Fruit fly (Drosophila melanogaster) whole organism, embryonic: Measurements from ENCODE around the gene CG7963.

Source experiments
- Abd-B ChIP-seq: fragments of 200-800 bp; sonication (Bioruptor generic); optimal IDR thresholded peaks from 2 replicates; lab custom pipeline; 2018; ENCODE audit warnings: missing biosample characterization, mild to moderate bottlenecking, missing genetic modification characterization, moderate library complexity
- Adf1 ChIP-seq: fragments of 200-800 bp; sonication (Bioruptor generic); IDR thresholded peaks from 2 replicates; pipeline ENCODE4 v1.3.6; 2022; ENCODE audit warnings: missing biosample characterization, missing genetic modification characterization
- Aef1 ChIP-seq: fragments of 200-800 bp; sonication (Bioruptor generic); IDR thresholded peaks from 3 replicates; pipeline ENCODE4 v1.3.6; 2022; ENCODE audit warnings: missing biosample characterization, missing genetic modification characterization
- BEAF-32 ChIP-seq: fragments of 200-800 bp; sonication (Bioruptor generic); optimal IDR thresholded peaks from 3 replicates; lab custom pipeline; 2017; ENCODE audit warnings: missing biosample characterization, missing genetic modification characterization, mild to moderate bottlenecking, moderate library complexity, missing genetic modification reagents
- Blimp-1 ChIP-seq: fragments of 200-800 bp; sonication (Bioruptor generic); optimal IDR thresholded peaks from 3 replicates; lab custom pipeline; 2018; ENCODE audit warnings: missing biosample characterization, missing genetic modification characterization, mild to moderate bottlenecking, moderate library complexity, missing genetic modification reagents
- CG10267 ChIP-seq: fragments of 200-800 bp; sonication (Bioruptor generic); optimal IDR thresholded peaks from 2 replicates; lab custom pipeline; 2018; ENCODE audit warnings: missing biosample characterization, mild to moderate bottlenecking, missing genetic modification characterization, moderate library complexity
- CG11247 ChIP-seq: fragments of 200-800 bp; sonication (Bioruptor generic); IDR thresholded peaks from 2 replicates; pipeline ENCODE4 v1.3.6; 2022; ENCODE audit warnings: missing biosample characterization, missing genetic modification characterization
- CG13296 ChIP-seq: fragments of 200-800 bp; sonication (Bioruptor generic); optimal IDR thresholded peaks from 3 replicates; lab custom pipeline; 2018; ENCODE audit warnings: missing biosample characterization, mild to moderate bottlenecking, missing genetic modification characterization
- CG1603 ChIP-seq: fragments of 200-800 bp; sonication (Bioruptor generic); optimal IDR thresholded peaks from 2 replicates; lab custom pipeline; 2019; ENCODE audit warnings: missing biosample characterization, mild to moderate bottlenecking, missing genetic modification characterization, moderate library complexity
- CG17328 ChIP-seq: fragments of 200-800 bp; sonication (Bioruptor generic); IDR thresholded peaks from 2 replicates; pipeline ENCODE4 v1.3.6; 2022; ENCODE audit warnings: missing biosample characterization, missing genetic modification characterization
- CG17385 ChIP-seq: fragments of 200-800 bp; sonication (Bioruptor generic); optimal IDR thresholded peaks from 3 replicates; lab custom pipeline; 2018; ENCODE audit warnings: missing biosample characterization, mild to moderate bottlenecking, missing genetic modification characterization
- CG17612 ChIP-seq: fragments of 200-800 bp; sonication (Bioruptor generic); IDR thresholded peaks from 2 replicates; pipeline ENCODE4 v1.3.6; 2022; ENCODE audit warnings: missing biosample characterization, missing genetic modification characterization
- CG17802 ChIP-seq: fragments of 200-800 bp; sonication (Bioruptor generic); optimal IDR thresholded peaks from 2 replicates; lab custom pipeline; 2018; ENCODE audit warnings: missing biosample characterization, mild to moderate bottlenecking, missing genetic modification characterization, moderate library complexity
- CG18476 ChIP-seq: fragments of 200-800 bp; sonication (Bioruptor generic); optimal IDR thresholded peaks from 2 replicates; lab custom pipeline; 2016; ENCODE audit warnings: missing biosample characterization, mild to moderate bottlenecking, missing genetic modification characterization
- CG30431 ChIP-seq: fragments of 200-800 bp; sonication (Bioruptor generic); optimal IDR thresholded peaks from 2 replicates; lab custom pipeline; 2017; ENCODE audit warnings: missing biosample characterization, missing genetic modification characterization
- CG31441 ChIP-seq: fragments of 200-800 bp; sonication (Bioruptor generic); IDR thresholded peaks from 2 replicates; pipeline ENCODE4 v1.3.6; 2022; ENCODE audit warnings: missing biosample characterization, missing genetic modification characterization
- CG43689 ChIP-seq: fragments of 200-800 bp; sonication (Bioruptor generic); IDR thresholded peaks from 2 replicates; pipeline ENCODE4 v1.3.6; 2022; ENCODE audit warnings: missing biosample characterization, missing genetic modification characterization
- CG7372 ChIP-seq: fragments of 200-800 bp; sonication (Bioruptor generic); IDR thresholded peaks from 2 replicates; pipeline ENCODE4 v1.3.6; 2022; ENCODE audit warnings: missing biosample characterization, missing genetic modification characterization
- CHES-1-like ChIP-seq: fragments of 200-800 bp; sonication (Bioruptor generic); optimal IDR thresholded peaks from 2 replicates; lab custom pipeline; 2016; ENCODE audit warnings: missing biosample characterization, missing genetic modification characterization
- CTCF ChIP-seq: fragments of 200-800 bp; sonication (Bioruptor generic); optimal IDR thresholded peaks from 2 replicates; lab custom pipeline; 2017; ENCODE audit warnings: missing biosample characterization, mild to moderate bottlenecking, missing genetic modification characterization, moderate library complexity
- D19A ChIP-seq: fragments of 200-800 bp; optimal IDR thresholded peaks from 3 replicates; lab custom pipeline; 2019; ENCODE audit warnings: missing biosample characterization, mild to moderate bottlenecking, missing genetic modification characterization, moderate library complexity
- Deaf1 ChIP-seq: fragments of 200-800 bp; optimal IDR thresholded peaks from 3 replicates; lab custom pipeline; 2019; ENCODE audit warnings: missing biosample characterization, mild to moderate bottlenecking, missing genetic modification characterization, moderate library complexity
- Dip3 ChIP-seq: fragments of 200-800 bp; sonication (Bioruptor generic); optimal IDR thresholded peaks from 3 replicates; lab custom pipeline; 2016; ENCODE audit warnings: missing biosample characterization, missing genetic modification characterization
- Dll ChIP-seq: fragments of 200-800 bp; sonication (Bioruptor generic); IDR thresholded peaks from 4 replicates; pipeline ENCODE4 v1.3.6; 2022; ENCODE audit warnings: missing biosample characterization, missing genetic modification characterization; ENCODE audit not compliant: partially characterized antibody
- Dp ChIP-seq: fragments of 200-800 bp; sonication (Bioruptor generic); optimal IDR thresholded peaks from 2 replicates; lab custom pipeline; 2018; ENCODE audit warnings: missing biosample characterization, mild to moderate bottlenecking, missing genetic modification characterization, moderate library complexity
- Dref ChIP-seq: fragments of 200-800 bp; sonication (Bioruptor generic); IDR thresholded peaks from 2 replicates; pipeline ENCODE4 v1.3.6; 2022; ENCODE audit warnings: missing biosample characterization, missing genetic modification characterization
- ERR ChIP-seq: fragments of 200-800 bp; sonication (Bioruptor generic); optimal IDR thresholded peaks from 2 replicates; lab custom pipeline; 2016; ENCODE audit warnings: missing biosample characterization, missing genetic modification characterization
- Fer1 ChIP-seq: fragments of 200-800 bp; sonication (Bioruptor generic); optimal IDR thresholded peaks from 2 replicates; lab custom pipeline; 2017; ENCODE audit warnings: missing biosample characterization, mild to moderate bottlenecking, missing genetic modification characterization
- HHEX ChIP-seq: fragments of 200-800 bp; sonication (Bioruptor generic); optimal IDR thresholded peaks from 3 replicates; lab custom pipeline; 2017; ENCODE audit warnings: missing biosample characterization, mild to moderate bottlenecking, missing genetic modification characterization, missing genetic modification reagents
- Kr ChIP-seq: fragments of 200-800 bp; sonication (Bioruptor generic); optimal IDR thresholded peaks from 2 replicates; lab custom pipeline; 2017; ENCODE audit warnings: missing biosample characterization, mild to moderate bottlenecking, missing genetic modification characterization
- Lhr ChIP-seq: fragments of 200-800 bp; sonication (Bioruptor generic); optimal IDR thresholded peaks from 3 replicates; lab custom pipeline; 2017; ENCODE audit warnings: mild to moderate bottlenecking, missing biosample characterization, missing genetic modification reagents, missing genetic modification characterization
- Pdp1 ChIP-seq, 2 experiments: fragments of 200-800 bp; sonication (Bioruptor generic); optimal IDR thresholded peaks; 3 replicates each; lab custom pipeline; 2016; ENCODE audit warnings: missing biosample characterization in 2 of 2, missing genetic modification characterization in 2 of 2, mild to moderate bottlenecking in 1 of 2, moderate library complexity in 1 of 2
- Ravus ChIP-seq: fragments of 200-800 bp; sonication (Bioruptor generic); IDR thresholded peaks from 2 replicates; pipeline ENCODE4 v1.3.6; 2022; ENCODE audit warnings: missing biosample characterization, missing genetic modification characterization
- Scr ChIP-seq: fragments of 200-800 bp; sonication (Bioruptor generic); IDR thresholded peaks from 2 replicates; pipeline ENCODE4 v1.3.6; 2022; ENCODE audit warnings: missing biosample characterization, missing genetic modification characterization; ENCODE audit not compliant: partially characterized antibody
- Sry-β ChIP-seq: fragments of 200-800 bp; sonication (Bioruptor generic); optimal IDR thresholded peaks from 2 replicates; lab custom pipeline; 2018; ENCODE audit warnings: missing biosample characterization, mild to moderate bottlenecking, missing genetic modification characterization, moderate library complexity
- ap ChIP-seq: fragments of 200-800 bp; sonication (Bioruptor generic); IDR thresholded peaks from 2 replicates; pipeline ENCODE4 v1.3.6; 2022; ENCODE audit warnings: missing biosample characterization, missing genetic modification characterization
- ato ChIP-seq: fragments of 200-800 bp; sonication (Bioruptor generic); IDR thresholded peaks from 2 replicates; pipeline ENCODE4 v1.3.6; 2022; ENCODE audit warnings: missing biosample characterization, missing genetic modification characterization; ENCODE audit not compliant: partially characterized antibody
- esg ChIP-seq: fragments of 200-800 bp; sonication (Bioruptor generic); conservative IDR thresholded peaks from 2 replicates; pipeline ENCODE4 v1.3.6; 2022; ENCODE audit warnings: missing biosample characterization, missing genetic modification characterization
- ewg ChIP-seq: fragments of 200-800 bp; sonication (Bioruptor generic); optimal IDR thresholded peaks from 3 replicates; lab custom pipeline; 2017; ENCODE audit warnings: mild to moderate bottlenecking, missing biosample characterization, missing genetic modification reagents, missing genetic modification characterization
- hbn ChIP-seq: fragments of 200-800 bp; sonication (Bioruptor generic); IDR thresholded peaks from 2 replicates; pipeline ENCODE4 v1.3.6; 2022; ENCODE audit warnings: missing biosample characterization, missing genetic modification characterization; ENCODE audit not compliant: partially characterized antibody
- hth ChIP-seq: fragments of >200 bp; optimal IDR thresholded peaks from 2 replicates; lab custom pipeline; 2017; ENCODE audit warnings: inconsistent platforms
- kah ChIP-seq: fragments of 200-800 bp; sonication (Bioruptor generic); optimal IDR thresholded peaks from 2 replicates; lab custom pipeline; 2018; ENCODE audit warnings: missing biosample characterization, mild to moderate bottlenecking, missing genetic modification characterization
- pan ChIP-seq, 4 experiments: fragments of >200 bp in 3 of 4; fragments of 200-800 bp in 1 of 4; sonication (Bioruptor generic) in 1 of 4; optimal IDR thresholded peaks in 3 of 4; IDR thresholded peaks in 1 of 4; 2 replicates each; pipeline versions ENCODE4 v1.3.6 to Lab custom; 2017 to 2022; ENCODE audit warnings: missing biosample characterization in 2 of 4, missing genetic modification characterization in 2 of 4, mixed read lengths in 1 of 4
- pb ChIP-seq: fragments of 200-800 bp; sonication (Bioruptor generic); optimal IDR thresholded peaks from 3 replicates; lab custom pipeline; 2016; ENCODE audit warnings: missing biosample characterization, missing genetic modification characterization
- phol ChIP-seq: fragments of 200-800 bp; sonication (Bioruptor generic); optimal IDR thresholded peaks from 3 replicates; lab custom pipeline; 2018; ENCODE audit warnings: missing biosample characterization, mild to moderate bottlenecking, missing genetic modification characterization, moderate library complexity
- sim ChIP-seq: fragments of 200-800 bp; sonication (Bioruptor generic); IDR thresholded peaks from 2 replicates; pipeline ENCODE4 v1.3.6; 2022; ENCODE audit warnings: missing biosample characterization, missing genetic modification characterization
- sr ChIP-seq: fragments of 200-800 bp; sonication (Bioruptor generic); IDR thresholded peaks from 3 replicates; pipeline ENCODE4 v1.3.6; 2022; ENCODE audit warnings: missing biosample characterization, missing genetic modification characterization
- stwl ChIP-seq: fragments of 200-800 bp; sonication (Bioruptor generic); optimal IDR thresholded peaks from 3 replicates; lab custom pipeline; 2018; ENCODE audit warnings: missing biosample characterization, mild to moderate bottlenecking, missing genetic modification characterization, moderate library complexity
- tin ChIP-seq: fragments of 200-800 bp; sonication (Bioruptor generic); optimal IDR thresholded peaks from 3 replicates; lab custom pipeline; 2016; ENCODE audit warnings: missing biosample characterization, missing genetic modification characterization
- twi ChIP-seq: fragments of 200-800 bp; optimal IDR thresholded peaks from 2 replicates; lab custom pipeline; 2019; ENCODE audit warnings: missing biosample characterization, mild to moderate bottlenecking, missing genetic modification characterization, moderate library complexity
- unc-4 ChIP-seq: fragments of 200-800 bp; sonication (Bioruptor generic); IDR thresholded peaks from 2 replicates; pipeline ENCODE4 v1.3.6; 2022; ENCODE audit warnings: missing biosample characterization, missing genetic modification characterization; ENCODE audit not compliant: partially characterized antibody

CG7963 gene

dm6 chr3R:8344174-8344573 is 18.5 kb upstream of the CG7963 start, which contains the start of gene DppIII (continued):
- TF ChIP-seq CG11247 (GFP tag; lab: Robert Waterston, UW) (no peak), tin (GFP tag; lab: Kevin White, UChicago) (no peak), ato (GFP tag; lab: Robert Waterston, UW) (no peak), D19A (tag; lab: Kevin White, UChicago) (no peak), CTCF (GFP tag; lab: Kevin White, UChicago) (no peak), phol (tag; lab: Kevin White, UChicago) (peak; percentile 16), CG17802 (tag; lab: Kevin White, UChicago) (no peak), CG17612 (GFP tag; lab: Robert Waterston, UW) (no peak), esg (no peak), CHES-1-like (no peak), Ravus (GFP tag; lab: Robert Waterston, UW) (no peak), twi (tag; lab: Kevin White, UChicago) (no peak), pb (GFP tag; lab: Kevin White, UChicago) (no peak), Dp (GFP tag; lab: Kevin White, UChicago) (peak; percentile 78), CG13296 (no peak), hbn (GFP tag; lab: Robert Waterston, UW) (no peak), ewg (GFP tag; lab: Kevin White, UChicago) (no peak), Dip3 (GFP tag; lab: Kevin White, UChicago) (no peak), ERR (no peak), kah (GFP tag; lab: Kevin White, UChicago) (no peak), Adf1 (GFP tag; lab: Robert Waterston, UW) (no peak), CG1603 (tag; lab: Kevin White, UChicago) (peak; percentile 1), Sry-β (GFP tag; lab: Kevin White, UChicago) (no peak), Scr (GFP tag; lab: Robert Waterston, UW) (0 out of 2 replicates have a peak, but pooled peaks have one; percentile 25), hth (lab: Kevin White, UChicago) (no peak), CG30431 (GFP tag; lab: Kevin White, UChicago) (no peak), Aef1 (GFP tag; lab: Robert Waterston, UW) (no peak), sim (GFP tag; lab: Robert Waterston, UW) (no peak), CG31441 (no peak), CG43689 (GFP tag; lab: Robert Waterston, UW) (no peak), CG10267 (tag; lab: Kevin White, UChicago) (no peak), unc-4 (GFP tag; lab: Robert Waterston, UW) (0 out of 2 replicates have a peak, but pooled peaks have one; percentile 27), HHEX (GFP tag; lab: Kevin White, UChicago) (no peak), Abd-B (GFP tag; lab: Kevin White, UChicago) (no peak), Dll (GFP tag; lab: Robert Waterston, UW) (no peak), pan (optimal IDR thresholded peaks at IDR 0.05; lab: Kevin White, UChicago) (no peak), pan (GFP tag; optimal IDR thresholded peaks at IDR 0.05 in 1 of 2, IDR thresholded peaks at IDR 0.05 in 1 of 2) (no peak), ap (GFP tag; lab: Robert Waterston, UW) (no peak), CG17385 (GFP tag; lab: Kevin White, UChicago) (peak; percentile 34), Fer1 (no peak), Deaf1 (tag; lab: Kevin White, UChicago) (no peak), Dref (GFP tag; lab: Robert Waterston, UW) (peak; percentile 14; the same call in 1 of the 2 replicates), sr (GFP tag; lab: Robert Waterston, UW) (no peak), Blimp-1 (GFP tag; lab: Kevin White, UChicago) (peak; percentile 78), stwl (peak; percentile 35), Pdp1 (GFP tag; optimal IDR thresholded peaks at IDR 0.05; lab: Kevin White, UChicago) (peak in 1 of 2 experiments; percentile 84), Lhr (no peak), CG17328 (GFP tag; lab: Robert Waterston, UW) (no peak), BEAF-32 (GFP tag; lab: Kevin White, UChicago) (peak; percentile 39), CG18476 (GFP tag; lab: Kevin White, UChicago) (no peak), Kr (no peak), CG7372 (GFP tag; lab: Robert Waterston, UW) (no peak)
